Fruit fly (Drosophila melanogaster) whole organism, embryonic: ENCODE measurements around the gene CG5326.
A peak's percentile ranks its signal among the peaks of the same experiment; 100 is the strongest.

Experiments used
- CG10267 ChIP-seq: fragments of 200-800 bp; sonication (Bioruptor generic); optimal IDR thresholded peaks from 2 replicates; lab custom pipeline; 2018; ENCODE audit warnings: missing biosample characterization, mild to moderate bottlenecking, missing genetic modification characterization, moderate library complexity
- CG10543 ChIP-seq: fragments of 200-800 bp; sonication (Bioruptor generic); optimal IDR thresholded peaks from 3 replicates; lab custom pipeline; 2017; ENCODE audit warnings: missing biosample characterization, mild to moderate bottlenecking, missing genetic modification characterization, moderate library complexity
- CG12236 ChIP-seq: fragments of 200-800 bp; sonication (Bioruptor generic); optimal IDR thresholded peaks from 2 replicates; lab custom pipeline; 2016; ENCODE audit warnings: missing biosample characterization, missing genetic modification characterization
- CG12659 ChIP-seq: fragments of 200-800 bp; sonication (Bioruptor generic); optimal IDR thresholded peaks from 3 replicates; lab custom pipeline; 2017; ENCODE audit warnings: mild to moderate bottlenecking, missing biosample characterization, missing genetic modification reagents, missing genetic modification characterization
- CG12942 ChIP-seq: fragments of 200-800 bp; sonication (Bioruptor generic); optimal IDR thresholded peaks from 3 replicates; lab custom pipeline; 2016; ENCODE audit warnings: missing biosample characterization, missing genetic modification characterization
- CG13775 ChIP-seq: fragments of 200-800 bp; sonication (Bioruptor generic); optimal IDR thresholded peaks from 3 replicates; lab custom pipeline; 2017; ENCODE audit warnings: missing biosample characterization, mild to moderate bottlenecking, missing genetic modification characterization
- CG13894 ChIP-seq: fragments of 200-800 bp; sonication (Bioruptor generic); optimal IDR thresholded peaks from 3 replicates; lab custom pipeline; 2018; ENCODE audit warnings: missing biosample characterization, mild to moderate bottlenecking, missing genetic modification characterization, moderate library complexity
- CG15601 ChIP-seq: fragments of 200-800 bp; sonication (Bioruptor generic); optimal IDR thresholded peaks from 3 replicates; lab custom pipeline; 2019; ENCODE audit warnings: missing biosample characterization, mild to moderate bottlenecking, missing genetic modification characterization, moderate library complexity
- CG16813 ChIP-seq: fragments of 200-800 bp; sonication (Bioruptor generic); IDR thresholded peaks from 3 replicates; pipeline ENCODE4 v1.3.6; 2022; ENCODE audit warnings: missing biosample characterization, missing genetic modification characterization; ENCODE audit not compliant: partially characterized antibody
- CG17359 ChIP-seq: fragments of 200-800 bp; sonication (Bioruptor generic); optimal IDR thresholded peaks from 3 replicates; lab custom pipeline; 2018; ENCODE audit warnings: missing biosample characterization, mild to moderate bottlenecking, missing genetic modification characterization, moderate library complexity
- CG18011 ChIP-seq: fragments of 200-800 bp; sonication (Bioruptor generic); optimal IDR thresholded peaks from 2 replicates; lab custom pipeline; 2017; ENCODE audit warnings: missing biosample characterization, missing genetic modification characterization, mild to moderate bottlenecking, moderate library complexity, missing genotype
- CG18764 ChIP-seq: fragments of 200-800 bp; sonication (Bioruptor generic); optimal IDR thresholded peaks from 3 replicates; lab custom pipeline; 2016; ENCODE audit warnings: missing biosample characterization, missing genetic modification characterization
- CG2889 ChIP-seq: fragments of 200-800 bp; sonication (Bioruptor generic); IDR thresholded peaks from 3 replicates; pipeline ENCODE4 v1.3.6; 2022; ENCODE audit warnings: missing biosample characterization, missing genetic modification characterization
- CG32767 ChIP-seq: fragments of 200-800 bp; sonication (Bioruptor generic); IDR thresholded peaks from 2 replicates; pipeline ENCODE4 v1.3.6; 2022; ENCODE audit warnings: missing biosample characterization, missing genetic modification characterization
- CG3407 ChIP-seq: fragments of 200-800 bp; sonication (Bioruptor generic); optimal IDR thresholded peaks from 2 replicates; lab custom pipeline; 2018; ENCODE audit warnings: missing biosample characterization, mild to moderate bottlenecking, missing genetic modification characterization
- CG34376 ChIP-seq: fragments of 200-800 bp; sonication (Bioruptor generic); optimal IDR thresholded peaks from 2 replicates; lab custom pipeline; 2018; ENCODE audit warnings: missing biosample characterization, mild to moderate bottlenecking, missing genetic modification characterization
- CG34422 ChIP-seq: fragments of 200-800 bp; sonication (Bioruptor generic); IDR thresholded peaks from 3 replicates; pipeline ENCODE4 v1.3.6; 2022; ENCODE audit warnings: missing biosample characterization, missing genetic modification characterization
- CG4328 ChIP-seq: fragments of 200-800 bp; sonication (Bioruptor generic); optimal IDR thresholded peaks from 3 replicates; lab custom pipeline; 2017; ENCODE audit warnings: missing biosample characterization, missing genetic modification reagents, missing genetic modification characterization
- CG4617 ChIP-seq: fragments of 200-800 bp; sonication (Bioruptor generic); optimal IDR thresholded peaks from 3 replicates; lab custom pipeline; 2016; ENCODE audit warnings: missing biosample characterization, missing genetic modification characterization, borderline replicate concordance
- CG6813 ChIP-seq: fragments of 200-800 bp; sonication (Bioruptor generic); optimal IDR thresholded peaks from 2 replicates; lab custom pipeline; 2017; ENCODE audit warnings: missing biosample characterization, missing genetic modification characterization, mild to moderate bottlenecking, moderate library complexity, missing genetic modification reagents
- CG7987 ChIP-seq: fragments of 200-800 bp; sonication (Bioruptor generic); optimal IDR thresholded peaks from 2 replicates; lab custom pipeline; 2018; ENCODE audit warnings: missing biosample characterization, mild to moderate bottlenecking, missing genetic modification characterization, moderate library complexity
- CG8944 ChIP-seq: fragments of 200-800 bp; sonication (Bioruptor generic); optimal IDR thresholded peaks from 3 replicates; lab custom pipeline; 2016; ENCODE audit warnings: missing biosample characterization, missing genetic modification characterization
- Deaf1 ChIP-seq: fragments of 200-800 bp; optimal IDR thresholded peaks from 3 replicates; lab custom pipeline; 2019; ENCODE audit warnings: missing biosample characterization, mild to moderate bottlenecking, missing genetic modification characterization, moderate library complexity
- Eip74EF ChIP-seq, 2 experiments: fragments of 200-800 bp in 1 of 2; fragments of >200 bp in 1 of 2; sonication (Bioruptor generic) in 1 of 2; optimal IDR thresholded peaks; 2 replicates each; lab custom pipeline; 2017 to 2019; ENCODE audit warnings: missing biosample characterization in 2 of 2, missing genetic modification characterization in 2 of 2, mild to moderate bottlenecking in 1 of 2, moderate library complexity in 1 of 2
- Fer1 ChIP-seq: fragments of 200-800 bp; sonication (Bioruptor generic); optimal IDR thresholded peaks from 2 replicates; lab custom pipeline; 2017; ENCODE audit warnings: missing biosample characterization, mild to moderate bottlenecking, missing genetic modification characterization
- GATAe ChIP-seq: fragments of 200-800 bp; sonication (Bioruptor generic); conservative IDR thresholded peaks from 2 replicates; pipeline ENCODE4 v1.3.6; 2022; ENCODE audit warnings: missing biosample characterization, missing genetic modification characterization
- HLH3B ChIP-seq: fragments of 200-800 bp; sonication (Bioruptor generic); IDR thresholded peaks from 2 replicates; pipeline ENCODE4 v1.3.6; 2022; ENCODE audit warnings: missing biosample characterization, missing genetic modification characterization
- MTF-1 ChIP-seq: fragments of 200-800 bp; sonication (Bioruptor generic); optimal IDR thresholded peaks from 2 replicates; lab custom pipeline; 2018; ENCODE audit warnings: missing biosample characterization, mild to moderate bottlenecking, missing genetic modification characterization, borderline replicate concordance
- Med ChIP-seq: fragments of 200-800 bp; sonication (Bioruptor generic); peaks from one replicate; lab custom pipeline; 2016; ENCODE audit warnings: missing biosample characterization, missing genetic modification characterization, mild to moderate bottlenecking, inconsistent platforms, moderate library complexity
- ab ChIP-seq: fragments of 200-800 bp; sonication (Bioruptor generic); optimal IDR thresholded peaks from 2 replicates; lab custom pipeline; 2016; ENCODE audit warnings: missing biosample characterization, missing genetic modification characterization
- ac ChIP-seq: fragments of 200-800 bp; sonication (Bioruptor generic); optimal IDR thresholded peaks from 3 replicates; lab custom pipeline; 2017; ENCODE audit warnings: missing biosample characterization, mild to moderate bottlenecking, missing genetic modification characterization
- ase ChIP-seq: fragments of 200-800 bp; sonication (Bioruptor generic); IDR thresholded peaks from 3 replicates; pipeline ENCODE4 v1.3.6; 2022; ENCODE audit warnings: missing biosample characterization, missing genetic modification characterization
- br ChIP-seq: fragments of >200 bp; optimal IDR thresholded peaks from 2 replicates; lab custom pipeline; 2017
- chinmo ChIP-seq: fragments of 200-800 bp; sonication (Bioruptor generic); IDR thresholded peaks from 4 replicates; pipeline ENCODE4 v1.3.6; 2022; ENCODE audit warnings: missing biosample characterization, missing genetic modification characterization; ENCODE audit not compliant: partially characterized antibody
- emc ChIP-seq: fragments of 200-800 bp; sonication (Bioruptor generic); optimal IDR thresholded peaks from 2 replicates; lab custom pipeline; 2016; ENCODE audit warnings: missing biosample characterization, missing genetic modification characterization
- eve ChIP-seq, 2 experiments: fragments of >200 bp; optimal IDR thresholded peaks; 2 replicates each; lab custom pipeline; 2017; ENCODE audit warnings: missing biosample characterization in 2 of 2, missing genetic modification characterization in 2 of 2
- hb ChIP-seq: fragments of 200-800 bp; sonication (Bioruptor generic); IDR thresholded peaks from 3 replicates; pipeline ENCODE4 v1.3.6; 2022; ENCODE audit warnings: missing biosample characterization, missing genetic modification characterization; ENCODE audit not compliant: partially characterized antibody
- lbe ChIP-seq: fragments of 200-800 bp; sonication (Bioruptor generic); optimal IDR thresholded peaks from 2 replicates; lab custom pipeline; 2016; ENCODE audit warnings: missing biosample characterization, mild to moderate bottlenecking, missing genetic modification characterization
- mam ChIP-seq: fragments of 200-800 bp; sonication (Bioruptor generic); optimal IDR thresholded peaks from 3 replicates; lab custom pipeline; 2016; ENCODE audit warnings: missing biosample characterization, missing genetic modification characterization
- nerfin-1 ChIP-seq: fragments of 200-800 bp; sonication (Bioruptor generic); optimal IDR thresholded peaks from 3 replicates; lab custom pipeline; 2019; ENCODE audit warnings: missing biosample characterization, mild to moderate bottlenecking, missing genetic modification characterization, moderate library complexity
- nerfin-2 ChIP-seq: fragments of 200-800 bp; sonication (Bioruptor generic); IDR thresholded peaks from 2 replicates; pipeline ENCODE4 v1.3.6; 2022; ENCODE audit warnings: missing biosample characterization, missing genetic modification characterization; ENCODE audit not compliant: partially characterized antibody
- peb ChIP-seq: fragments of 200-800 bp; sonication (Bioruptor generic); IDR thresholded peaks from 2 replicates; pipeline ENCODE4 v1.3.6; 2022; ENCODE audit warnings: missing biosample characterization, missing genetic modification characterization
- phol ChIP-seq: fragments of 200-800 bp; sonication (Bioruptor generic); optimal IDR thresholded peaks from 3 replicates; lab custom pipeline; 2018; ENCODE audit warnings: missing biosample characterization, mild to moderate bottlenecking, missing genetic modification characterization, moderate library complexity
- pros ChIP-seq: fragments of 200-800 bp; sonication (Bioruptor generic); optimal IDR thresholded peaks from 3 replicates; lab custom pipeline; 2019; ENCODE audit warnings: missing biosample characterization, mild to moderate bottlenecking, missing genetic modification characterization, moderate library complexity
- row ChIP-seq: fragments of 200-800 bp; sonication (Bioruptor generic); IDR thresholded peaks from 3 replicates; pipeline ENCODE4 v1.3.6; 2022; ENCODE audit warnings: missing biosample characterization, missing genetic modification characterization
- shn ChIP-seq: fragments of 200-800 bp; sonication (Bioruptor generic); optimal IDR thresholded peaks from 3 replicates; lab custom pipeline; 2016; ENCODE audit warnings: missing biosample characterization, missing genetic modification characterization
- sisA ChIP-seq: fragments of 200-800 bp; sonication (Bioruptor generic); IDR thresholded peaks from 2 replicates; pipeline ENCODE4 v1.3.6; 2022; ENCODE audit warnings: missing biosample characterization, missing genetic modification characterization
- tgo ChIP-seq: fragments of 200-800 bp; sonication (Bioruptor generic); IDR thresholded peaks from 3 replicates; pipeline ENCODE4 v1.3.6; 2022; ENCODE audit warnings: missing biosample characterization, missing genetic modification characterization
- tin ChIP-seq: fragments of 200-800 bp; sonication (Bioruptor generic); optimal IDR thresholded peaks from 3 replicates; lab custom pipeline; 2016; ENCODE audit warnings: missing biosample characterization, missing genetic modification characterization
- usp ChIP-seq: fragments of >200 bp; optimal IDR thresholded peaks from 2 replicates; lab custom pipeline; 2017; ENCODE audit warnings: missing biosample characterization, missing genetic modification characterization
- vfl ChIP-seq: fragments of 200-800 bp; sonication (Bioruptor generic); optimal IDR thresholded peaks from 2 replicates; lab custom pipeline; 2016; ENCODE audit warnings: missing biosample characterization, missing genetic modification characterization

CG5326 gene

DNA sequence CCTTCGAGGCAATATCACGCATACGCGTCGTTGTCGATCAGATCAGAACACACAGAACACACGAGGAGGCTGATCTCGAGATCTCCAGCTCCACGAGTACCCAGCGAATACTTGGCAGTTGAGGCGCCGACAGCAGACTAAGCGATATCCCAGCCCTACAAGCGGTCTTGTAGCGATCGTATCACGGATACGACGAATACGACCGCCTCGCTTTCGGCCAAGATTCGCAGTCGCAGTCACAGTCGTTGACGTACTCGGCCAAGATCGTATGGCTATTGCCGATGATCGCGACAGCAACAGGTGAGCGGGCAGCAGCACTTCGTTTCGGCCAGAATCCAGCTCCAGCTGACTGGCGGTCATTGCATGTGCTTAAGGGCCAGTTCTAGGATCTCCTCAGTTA is at the start of gene CG5326:
Gene CG5326 (minus strand): TSS at position 158 of the 400 bp plus-strand sequence.
- TF ChIP-seq ase (GFP tag; lab: Robert Waterston, UW) (no peak), CG18764 (GFP tag; lab: Kevin White, UChicago) (no peak), CG13894 (tag; lab: Kevin White, UChicago) (peak; percentile 27), CG13775 (GFP tag; lab: Kevin White, UChicago) (no peak), ac (GFP tag; lab: Kevin White, UChicago) (no peak), lbe (GFP tag; lab: Kevin White, UChicago) (no peak), CG10267 (tag; lab: Kevin White, UChicago) (no peak), CG3407 (GFP tag; lab: Kevin White, UChicago) (no peak), shn (GFP tag; lab: Kevin White, UChicago) (no peak), hb (no peak), tgo (GFP tag; lab: Robert Waterston, UW) (no peak), CG32767 (GFP tag; lab: Robert Waterston, UW) (no peak), CG16813 (GFP tag; lab: Robert Waterston, UW) (no peak), peb (no peak), CG10543 (GFP tag; lab: Kevin White, UChicago) (peak; percentile 24), CG17359 (tag; lab: Kevin White, UChicago) (no peak), CG4328 (GFP tag; lab: Kevin White, UChicago) (no peak), Eip74EF (GFP tag; optimal IDR thresholded peaks at IDR 0.05; lab: Kevin White, UChicago) (no peak), row (no peak), CG34422 (GFP tag; lab: Robert Waterston, UW) (no peak), eve (GFP tag; optimal IDR thresholded peaks at IDR 0.05; lab: Kevin White, UChicago) (no peak), CG8944 (GFP tag; lab: Kevin White, UChicago) (no peak), CG12659 (GFP tag; lab: Kevin White, UChicago) (no peak), CG12236 (no peak), br (no peak), CG12942 (no peak), sisA (GFP tag; lab: Robert Waterston, UW) (no peak), vfl (GFP tag; lab: Kevin White, UChicago) (no peak), chinmo (GFP tag; lab: Robert Waterston, UW) (peak; percentile 63; the same call in 2 of the 4 replicates), GATAe (GFP tag; lab: Robert Waterston, UW) (no peak), CG18011 (GFP tag; lab: Kevin White, UChicago) (no peak), emc (no peak), nerfin-1 (tag; lab: Kevin White, UChicago) (no peak), MTF-1 (GFP tag; lab: Kevin White, UChicago) (no peak), ab (no peak), CG2889 (GFP tag; lab: Robert Waterston, UW) (no peak), tin (GFP tag; lab: Kevin White, UChicago) (no peak), CG34376 (no peak), mam (GFP tag; lab: Kevin White, UChicago) (no peak), Deaf1 (tag; lab: Kevin White, UChicago) (peak; percentile 91), nerfin-2 (GFP tag; lab: Robert Waterston, UW) (no peak), CG15601 (tag; lab: Kevin White, UChicago) (no peak), CG4617 (GFP tag; lab: Kevin White, UChicago) (no peak), CG7987 (no peak), HLH3B (GFP tag; lab: Robert Waterston, UW) (no peak), Fer1 (GFP tag; lab: Kevin White, UChicago) (no peak), pros (GFP tag; lab: Kevin White, UChicago) (no peak), CG6813 (GFP tag; lab: Kevin White, UChicago) (no peak), phol (tag; lab: Kevin White, UChicago) (no peak), usp (GFP tag; lab: Kevin White, UChicago) (no peak), Med (GFP tag; lab: Kevin White, UChicago) (peak; percentile 79)
